Fruit fly (Drosophila melanogaster): Measurements from ENCODE around the gene CG11590.

DNA sequence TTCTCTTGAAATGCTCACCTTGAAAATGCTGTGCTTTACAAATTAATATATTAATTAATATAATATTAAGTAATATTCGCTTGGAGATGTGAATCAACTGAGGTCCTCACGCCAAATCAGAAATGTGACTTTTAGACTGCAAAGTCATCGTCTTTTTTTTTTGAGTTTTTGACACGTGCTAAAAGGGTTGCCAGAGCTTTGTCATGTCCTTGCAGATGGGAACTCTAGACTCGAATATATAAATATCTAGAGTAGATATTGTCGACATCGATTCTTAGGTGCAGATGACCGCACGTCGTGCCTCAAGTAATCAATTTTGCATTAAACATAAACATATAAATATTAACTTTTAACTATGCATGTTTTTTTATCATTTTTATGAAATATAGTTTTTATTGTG, 27.5 kb upstream of the CG11590 start, which contains the start of gene betaNACtes1:
- TF ChIP-seq CG14441 (GFP tag; IDR thresholded peaks at IDR 0.05) (no peak), CG15011 (GFP tag; optimal IDR thresholded peaks at IDR 0.05) (no peak), Fer2 (tag; optimal IDR thresholded peaks at IDR 0.05) (no peak), CG8089 (GFP tag; optimal IDR thresholded peaks at IDR 0.05) (no peak), ac (GFP tag; optimal IDR thresholded peaks at IDR 0.05) (no peak)

Data from whole organism, embryonic.